Worm (Caenorhabditis elegans) whole organism, mixed stage, embryonic: ENCODE results near the gene Y43B11AL.1.

Experiments
- M03D4.4 ChIP-seq: sonication (generic microtip); optimal IDR thresholded peaks from 2 replicates; lab custom pipeline; 2017; ENCODE audit warnings: mild to moderate bottlenecking, missing genetic modification characterization, missing compliant biosample characterization
- bed-3 ChIP-seq: fragments of 200-800 bp; sonication (Bioruptor generic); optimal IDR thresholded peaks from 3 replicates; lab custom pipeline; 2018; ENCODE audit warnings: mild to moderate bottlenecking, missing genetic modification characterization, moderate library complexity, missing compliant biosample characterization
- ceh-39 ChIP-seq: fragments of 150-350 bp; optimal IDR thresholded peaks from 2 replicates; lab custom pipeline; 2014; ENCODE audit warnings: missing biosample characterization, missing genetic modification characterization
- ceh-43 ChIP-seq: fragments of 200-800 bp; sonication (Bioruptor generic); optimal IDR thresholded peaks from 2 replicates; lab custom pipeline; 2018; ENCODE audit warnings: mild to moderate bottlenecking, missing genetic modification characterization, moderate library complexity, missing compliant biosample characterization
- ceh-83 ChIP-seq: fragments of 200-800 bp; sonication (Bioruptor generic); optimal IDR thresholded peaks from 2 replicates; lab custom pipeline; 2018; ENCODE audit warnings: mild to moderate bottlenecking, missing genetic modification characterization, missing compliant biosample characterization
- ces-1 ChIP-seq: fragments of 150-350 bp; optimal IDR thresholded peaks from 2 replicates; lab custom pipeline; 2014; ENCODE audit warnings: missing biosample characterization, missing genetic modification reagents, missing genetic modification characterization
- elt-1 ChIP-seq: sonication (generic microtip); optimal IDR thresholded peaks from 2 replicates; lab custom pipeline; 2017; ENCODE audit warnings: missing genetic modification characterization, mild to moderate bottlenecking, missing compliant biosample characterization, antibody characterized with exemption, moderate library complexity, borderline replicate concordance; ENCODE audit not compliant: insufficient read depth
- elt-3 ChIP-seq: fragments of 150-350 bp; optimal IDR thresholded peaks from 2 replicates; lab custom pipeline; 2014; ENCODE audit warnings: missing biosample characterization, missing genetic modification characterization
- flh-1 ChIP-seq: fragments of 200-800 bp; sonication (Bioruptor generic); optimal IDR thresholded peaks from 2 replicates; lab custom pipeline; 2018; ENCODE audit warnings: mild to moderate bottlenecking, missing genetic modification characterization, moderate library complexity, missing compliant biosample characterization
- hlh-1 ChIP-seq: fragments of 150-350 bp; optimal IDR thresholded peaks from 2 replicates; lab custom pipeline; 2014; ENCODE audit warnings: missing biosample characterization, missing genetic modification reagents, missing genetic modification characterization
- lin-13 ChIP-seq: fragments of 150-350 bp; optimal IDR thresholded peaks from 2 replicates; lab custom pipeline; 2014; ENCODE audit warnings: missing biosample characterization, missing genetic modification characterization
- lin-32 ChIP-seq: fragments of 200-800 bp; sonication (Bioruptor generic); optimal IDR thresholded peaks from 2 replicates; lab custom pipeline; 2018; ENCODE audit warnings: mild to moderate bottlenecking, missing genetic modification characterization, missing compliant biosample characterization
- lsy-2 ChIP-seq: fragments of 150-350 bp; optimal IDR thresholded peaks from 2 replicates; lab custom pipeline; 2014; ENCODE audit warnings: missing biosample characterization, missing genetic modification characterization
- mab-5 ChIP-seq: fragments of 150-350 bp; optimal IDR thresholded peaks from 2 replicates; lab custom pipeline; 2014; ENCODE audit warnings: missing biosample characterization, missing genetic modification characterization
- mep-1 ChIP-seq: fragments of 150-350 bp; optimal IDR thresholded peaks from 2 replicates; lab custom pipeline; 2017; ENCODE audit warnings: missing biosample characterization, missing genetic modification reagents, missing genetic modification characterization, inconsistent platforms
- mls-2 ChIP-seq: sonication (generic microtip); optimal IDR thresholded peaks from 2 replicates; lab custom pipeline; 2016; ENCODE audit warnings: mild to moderate bottlenecking, missing genetic modification characterization, moderate library complexity, missing compliant biosample characterization
- nhr-12 ChIP-seq: fragments of 150-350 bp; optimal IDR thresholded peaks from 2 replicates; lab custom pipeline; 2014; ENCODE audit warnings: missing biosample characterization, missing genetic modification characterization
- nhr-2 ChIP-seq: fragments of 150-350 bp; optimal IDR thresholded peaks from 2 replicates; lab custom pipeline; 2014; ENCODE audit warnings: missing biosample characterization, missing genetic modification characterization
- nhr-76 ChIP-seq: sonication (generic microtip); optimal IDR thresholded peaks from 2 replicates; lab custom pipeline; 2017; ENCODE audit warnings: missing biosample characterization, missing genetic modification characterization
- pha-4 ChIP-seq: fragments of 150-350 bp; optimal IDR thresholded peaks from 2 replicates; lab custom pipeline; 2018; ENCODE audit warnings: missing biosample characterization, missing genetic modification reagents, missing genetic modification characterization
- sem-2 ChIP-seq: fragments of 200-800 bp; sonication (Bioruptor generic); optimal IDR thresholded peaks from 2 replicates; lab custom pipeline; 2018; ENCODE audit warnings: mild to moderate bottlenecking, missing genetic modification characterization, missing compliant biosample characterization
- sptf-1 ChIP-seq: sonication (generic microtip); optimal IDR thresholded peaks from 2 replicates; lab custom pipeline; 2017; ENCODE audit warnings: mild to moderate bottlenecking, missing genetic modification characterization, moderate library complexity, missing compliant biosample characterization
- unc-120 ChIP-seq: sonication (generic microtip); optimal IDR thresholded peaks from 2 replicates; lab custom pipeline; 2017; ENCODE audit warnings: missing genetic modification characterization, missing compliant biosample characterization; ENCODE audit not compliant: poor library complexity, severe bottlenecking
- unc-39 ChIP-seq: fragments of 150-350 bp; optimal IDR thresholded peaks from 2 replicates; lab custom pipeline; 2014; ENCODE audit warnings: missing biosample characterization, missing genetic modification characterization
- unc-62 ChIP-seq: fragments of 150-350 bp; optimal IDR thresholded peaks from 2 replicates; lab custom pipeline; 2014; ENCODE audit warnings: missing biosample characterization, missing genetic modification reagents, missing genetic modification characterization
- zip-8 ChIP-seq: fragments of 150-350 bp; optimal IDR thresholded peaks from 2 replicates; lab custom pipeline; 2014; ENCODE audit warnings: missing biosample characterization, missing genetic modification characterization
- ztf-11 ChIP-seq: fragments of 150-350 bp; optimal IDR thresholded peaks from 2 replicates; lab custom pipeline; 2014; ENCODE audit warnings: missing biosample characterization, missing genetic modification characterization

Y43B11AL.1 gene

DNA sequence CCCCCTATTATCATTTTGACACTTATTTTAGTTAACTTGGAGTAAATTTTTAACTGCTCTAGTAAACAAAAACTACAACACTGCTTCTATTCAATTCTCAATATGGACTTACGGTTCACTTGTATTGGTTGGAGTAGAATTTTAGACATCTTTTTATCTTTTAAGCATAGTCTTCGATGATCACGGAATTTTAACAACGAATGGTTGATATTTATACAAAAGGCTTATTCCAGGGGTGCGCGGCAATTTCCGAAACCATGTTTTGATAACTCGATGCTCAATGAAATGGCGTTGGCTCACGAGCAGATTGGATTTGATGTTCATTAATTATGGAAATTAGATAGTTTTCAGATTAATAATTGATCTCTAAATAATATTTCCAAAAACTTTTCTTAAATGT is 21.7 kb upstream of the Y43B11AL.1 start:
- TF ChIP-seq lsy-2 (tag; lab: Kevin White, UChicago) (no peak), bed-3 (no peak), unc-39 (tag; lab: Kevin White, UChicago) (no peak), ceh-43 (GFP tag; lab: Kevin White, UChicago) (no peak)

DNA sequence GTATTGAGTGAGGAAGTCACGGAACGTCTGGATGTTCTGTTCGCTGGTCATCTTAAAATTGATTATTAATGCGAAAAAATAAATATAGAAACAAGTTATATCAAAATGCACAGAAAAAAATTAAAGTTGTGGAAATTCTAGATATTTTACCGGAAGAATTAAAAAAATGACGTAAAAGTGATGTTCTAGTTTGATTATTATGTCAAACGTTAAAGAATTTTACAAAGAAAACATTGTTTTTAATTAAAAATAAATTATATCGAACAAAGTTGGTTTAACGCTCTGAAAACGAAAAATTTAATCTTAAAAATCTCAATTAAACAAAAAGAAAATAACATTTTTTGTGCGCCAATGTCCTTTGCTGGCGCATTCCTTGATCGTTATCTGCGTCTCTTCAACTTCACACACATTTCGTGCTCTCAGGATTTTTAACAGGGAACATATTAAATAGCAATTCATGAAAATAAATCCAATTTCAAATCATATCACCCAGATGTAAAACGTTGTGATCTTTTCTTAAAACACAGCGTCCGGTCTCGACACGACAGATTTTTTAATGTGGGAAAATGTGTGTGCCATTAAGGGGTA is 20.5 kb upstream of the Y43B11AL.1 start, which contains the start of gene tin-9.1:
Gene tin-9.1 (minus strand): TSS at position 51 of the 588 bp plus-strand sequence.
- no peak for TF ChIP-seq flh-1
- peak; percentile 62 for TF ChIP-seq ces-1 (GFP tag; lab: Kevin White, UChicago)
- no peak for TF ChIP-seq nhr-12 (tag; lab: Kevin White, UChicago)
- peak; percentile 45 for TF ChIP-seq mep-1 (tag; lab: Kevin White, UChicago)
- TF ChIP-seq nhr-2 (tag; lab: Kevin White, UChicago) = no peak
- TF ChIP-seq mab-5 (tag; lab: Kevin White, UChicago) = no peak
- TF ChIP-seq ceh-43 (GFP tag; lab: Kevin White, UChicago) = no peak
- TF ChIP-seq pha-4 (tag; lab: Kevin White, UChicago) = peak; percentile 26
- no peak for TF ChIP-seq sptf-1 (tag; lab: Kevin White, UChicago)
- peak; percentile 19 for TF ChIP-seq lin-13 (tag; lab: Kevin White, UChicago)
- TF ChIP-seq lsy-2 (tag; lab: Kevin White, UChicago) = peak; percentile 69
- TF ChIP-seq nhr-76 (tag; lab: Kevin White, UChicago) = no peak
- no peak for TF ChIP-seq elt-1 (tag; lab: Kevin White, UChicago)

DNA sequence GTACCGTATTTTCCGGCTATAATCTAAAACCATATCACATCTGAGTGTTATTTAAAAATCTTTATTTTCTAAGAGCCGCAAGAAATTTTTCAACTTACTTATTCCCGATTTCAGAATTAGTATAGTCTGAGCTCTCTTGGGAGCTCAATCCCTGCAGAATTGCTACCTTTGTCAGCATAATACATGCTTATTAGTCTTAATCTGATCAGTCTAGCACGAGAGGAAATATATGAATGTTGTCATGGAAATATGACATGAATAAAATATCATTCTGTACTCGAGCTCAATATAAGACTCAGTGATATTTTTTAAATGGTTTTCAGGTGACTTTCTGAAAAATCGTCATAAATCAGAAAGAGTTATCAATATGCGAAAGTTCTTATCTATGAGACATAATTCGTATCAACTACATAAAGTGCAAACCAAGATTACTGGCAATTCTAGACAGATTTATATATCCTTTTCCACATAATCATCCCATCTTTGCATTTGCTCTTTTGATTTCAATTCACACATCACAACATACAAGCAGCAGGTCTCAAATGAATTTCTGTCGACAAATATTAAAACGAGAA is 19.7 kb upstream of the Y43B11AL.1 start:
- TF ChIP-seq lin-32 (GFP tag; lab: Kevin White, UChicago) = no peak
- no peak for TF ChIP-seq elt-3 (tag; lab: Kevin White, UChicago)

DNA sequence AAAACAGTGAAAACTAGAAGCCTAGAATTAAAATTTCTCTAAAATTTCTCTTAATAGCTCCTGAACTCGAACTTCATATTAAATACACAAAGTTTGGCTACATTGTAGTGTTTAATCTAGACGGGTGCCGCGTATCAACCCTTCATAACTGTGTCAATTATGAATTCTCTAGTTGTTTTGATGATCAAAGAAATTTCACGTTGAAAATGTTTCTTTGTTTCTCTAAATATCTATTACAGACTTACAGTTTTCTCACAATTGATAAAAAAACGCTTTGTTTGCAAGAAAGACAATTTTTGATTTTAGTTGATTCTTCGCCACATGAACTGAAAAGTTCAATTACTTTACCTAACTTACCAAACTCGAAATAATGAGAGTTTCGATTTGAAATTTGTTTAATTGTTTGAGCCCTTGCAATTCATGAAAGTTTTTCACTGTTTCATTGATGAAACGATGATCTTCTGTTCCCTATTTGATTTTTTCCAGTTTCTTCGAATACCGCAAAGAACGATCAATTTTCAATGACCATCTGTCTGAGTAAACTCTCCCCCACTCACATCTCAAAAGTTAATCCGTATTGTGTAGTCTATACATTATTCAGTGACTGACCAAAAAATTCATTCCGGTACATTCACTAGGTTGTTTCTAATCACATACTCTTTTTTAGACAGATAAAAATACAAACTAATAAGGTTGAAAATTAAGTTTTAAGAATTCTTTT is 18.3 kb upstream of the Y43B11AL.1 start:
- TF ChIP-seq bed-3 = no peak
- no peak for TF ChIP-seq hlh-1 (tag; lab: Kevin White, UChicago)
- no peak for TF ChIP-seq unc-120 (tag; lab: Kevin White, UChicago)
- no peak for TF ChIP-seq unc-39 (tag; lab: Kevin White, UChicago)
- no peak for TF ChIP-seq mab-5 (tag; lab: Kevin White, UChicago)
- TF ChIP-seq lin-32 (GFP tag; lab: Kevin White, UChicago) = no peak
- no peak for TF ChIP-seq elt-1 (tag; lab: Kevin White, UChicago)
- TF ChIP-seq mep-1 (tag; lab: Kevin White, UChicago) = no peak
- no peak for TF ChIP-seq ceh-39 (tag; lab: Kevin White, UChicago)
- TF ChIP-seq zip-8 (tag; lab: Kevin White, UChicago) = no peak
- TF ChIP-seq sem-2 (GFP tag; lab: Kevin White, UChicago) = no peak
- TF ChIP-seq unc-62 = no peak
- TF ChIP-seq ceh-43 (GFP tag; lab: Kevin White, UChicago) = no peak
- no peak for TF ChIP-seq mls-2 (tag; lab: Kevin White, UChicago)
- no peak for TF ChIP-seq nhr-12 (tag; lab: Kevin White, UChicago)
- no peak for TF ChIP-seq flh-1
- TF ChIP-seq M03D4.4 (tag; lab: Kevin White, UChicago) = no peak
- TF ChIP-seq sptf-1 (tag; lab: Kevin White, UChicago) = no peak
- TF ChIP-seq ztf-11 (tag; lab: Kevin White, UChicago) = no peak
- no peak for TF ChIP-seq lsy-2 (tag; lab: Kevin White, UChicago)

DNA sequence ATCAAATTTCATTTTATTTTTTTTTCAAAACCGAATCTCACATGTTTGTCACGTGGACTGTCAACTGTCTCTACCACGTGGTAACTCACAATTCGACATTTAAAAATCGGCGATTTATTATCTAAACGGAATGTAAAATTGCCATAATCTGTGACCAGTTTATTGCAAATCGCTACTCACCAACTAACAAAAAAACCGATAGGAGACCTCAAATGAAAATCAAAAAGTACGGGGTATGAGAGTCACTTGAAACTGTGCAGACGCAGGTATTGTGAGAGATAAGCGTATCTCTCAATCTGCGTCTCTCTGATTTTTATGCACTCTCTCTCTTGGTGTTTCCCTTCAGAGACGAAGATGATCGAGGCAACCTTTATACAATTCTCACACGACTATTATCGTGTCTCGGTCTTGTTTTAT is 17.4 kb upstream of the Y43B11AL.1 start:
- TF ChIP-seq M03D4.4 (tag; lab: Kevin White, UChicago) (no peak), elt-3 (tag; lab: Kevin White, UChicago) (peak; percentile 69), nhr-12 (tag; lab: Kevin White, UChicago) (no peak), unc-62 (peak; percentile 16), mls-2 (tag; lab: Kevin White, UChicago) (no peak), unc-120 (tag; lab: Kevin White, UChicago) (peak; percentile 1), ceh-83 (GFP tag; lab: Kevin White, UChicago) (no peak), bed-3 (no peak), lsy-2 (tag; lab: Kevin White, UChicago) (no peak), lin-13 (tag; lab: Kevin White, UChicago) (no peak), sem-2 (GFP tag; lab: Kevin White, UChicago) (no peak)
